Fruit fly (Drosophila melanogaster): ENCODE results near the gene CG16711.

Gene CG16711

dm6 chr3L:9696650-9697526 lies 7.2 kb upstream of the CG16711 start, which contains the start of gene Prps (continued):
- TF ChIP-seq pros (GFP tag; optimal IDR thresholded peaks at IDR 0.05) (peak; percentile 61), CG4404 (GFP tag; IDR thresholded peaks at IDR 0.05) (no peak), so (GFP tag; IDR thresholded peaks at IDR 0.05) (peak; percentile 81), unpg (GFP tag; optimal IDR thresholded peaks at IDR 0.05) (peak; percentile 80), Atf3 (GFP tag; optimal IDR thresholded peaks at IDR 0.05) (peak; percentile 35), Dad (GFP tag; optimal IDR thresholded peaks at IDR 0.05) (peak; percentile 46), hbn (GFP tag; IDR thresholded peaks at IDR 0.05; ENCODE audit: partially characterized antibody) (0 out of 2 replicates have a peak, but pooled peaks have one; percentile 12), maf-S (GFP tag; optimal IDR thresholded peaks at IDR 0.05) (peak; percentile 63), unc-4 (GFP tag; IDR thresholded peaks at IDR 0.05; ENCODE audit: partially characterized antibody) (peak; percentile 33; the same call in 1 of the 2 replicates), CG13296 (GFP tag; optimal IDR thresholded peaks at IDR 0.05) (peak; percentile 79), CG3281 (GFP tag; optimal IDR thresholded peaks at IDR 0.05) (peak; percentile 77), MBD-R2 (GFP tag; IDR thresholded peaks at IDR 0.05) (peak; percentile 51; the same call in 1 of the 2 replicates), CG12391 (tag; optimal IDR thresholded peaks at IDR 0.05) (peak; percentile 66), CG4328 (GFP tag; optimal IDR thresholded peaks at IDR 0.05) (peak; percentile 51), gce (GFP tag; IDR thresholded peaks at IDR 0.05) (peak; percentile 71; the same call in 1 of the 3 replicates), tup (GFP tag; optimal IDR thresholded peaks at IDR 0.05) (no peak), Doc2 (GFP tag; IDR thresholded peaks at IDR 0.05) (no peak), CG10543 (GFP tag; optimal IDR thresholded peaks at IDR 0.05) (peak; percentile 51), CG34376 (GFP tag; optimal IDR thresholded peaks at IDR 0.05) (peak; percentile 79), luna (GFP tag; optimal IDR thresholded peaks at IDR 0.05) (peak; percentile 48), mirr (GFP tag; optimal IDR thresholded peaks at IDR 0.05) (peak; percentile 83), lov (optimal IDR thresholded peaks at IDR 0.05) (no peak), lov (GFP tag; IDR thresholded peaks at IDR 0.05) (peak; percentile 78; the same call in 2 of the 3 replicates), nau (GFP tag; optimal IDR thresholded peaks at IDR 0.05) (peak; percentile 73), wek (GFP tag; optimal IDR thresholded peaks at IDR 0.05) (peak; percentile 42), chif (GFP tag; optimal IDR thresholded peaks at IDR 0.05) (peak; percentile 25 to 65), amos (GFP tag; IDR thresholded peaks at IDR 0.05; ENCODE audit: partially characterized antibody) (no peak), NC2α (GFP tag; optimal IDR thresholded peaks at IDR 0.05) (peak; percentile 37), CG30020 (tag; optimal IDR thresholded peaks at IDR 0.05) (no peak), Lim3 (GFP tag; IDR thresholded peaks at IDR 0.05) (no peak), HLH54F (GFP tag; optimal IDR thresholded peaks at IDR 0.05) (peak; percentile 49), CG17328 (GFP tag; IDR thresholded peaks at IDR 0.05) (peak; percentile 75), CG17612 (GFP tag; IDR thresholded peaks at IDR 0.05) (no peak), CG2712 (tag; optimal IDR thresholded peaks at IDR 0.05) (peak; percentile 78), CG6689 (GFP tag; IDR thresholded peaks at IDR 0.05) (peak; percentile 37; the same call in 1 of the 2 replicates), H15 (GFP tag; IDR thresholded peaks at IDR 0.05) (peak; percentile 81; the same call in 2 of the 3 replicates), Stat92E (GFP tag; optimal IDR thresholded peaks at IDR 0.05) (peak in 1 of 3 experiments; percentile 68), CG6765 (GFP tag; optimal IDR thresholded peaks at IDR 0.05) (peak; percentile 52), az2 (GFP tag; optimal IDR thresholded peaks at IDR 0.05) (peak; percentile 74), tx (GFP tag; optimal IDR thresholded peaks at IDR 0.05) (peak; percentile 58), sim (GFP tag; IDR thresholded peaks at IDR 0.05) (peak; percentile 67; the same call in 1 of the 2 replicates), Sry-β (GFP tag; optimal IDR thresholded peaks at IDR 0.05) (no peak), CG15601 (tag; optimal IDR thresholded peaks at IDR 0.05) (peak; percentile 50), CG34224 (GFP tag; IDR thresholded peaks at IDR 0.05; ENCODE audit: partially characterized antibody) (peak; percentile 31; the same call in 1 of the 3 replicates), CG11093 (GFP tag; IDR thresholded peaks at IDR 0.05) (peak; percentile 61; the same call in 1 of the 3 replicates), CHES-1-like (GFP tag; optimal IDR thresholded peaks at IDR 0.05) (peak; percentile 78), inv (GFP tag; IDR thresholded peaks at IDR 0.05; ENCODE audit: partially characterized antibody) (no peak), Side (GFP tag; optimal IDR thresholded peaks at IDR 0.05) (peak; percentile 79)

Measured in whole organism, embryonic.